Worm (Caenorhabditis elegans) whole organism, L1 larva: ENCODE measurements around the gene htz-1.

Source experiments
- C04F5.9 ChIP-seq: sonication (generic microtip); optimal IDR thresholded peaks from 2 replicates; lab custom pipeline; 2016; ENCODE audit warnings: missing genetic modification characterization, missing compliant biosample characterization
- C34B4.2 ChIP-seq: sonication (generic microtip); optimal IDR thresholded peaks from 2 replicates; lab custom pipeline; 2017; ENCODE audit warnings: mild to moderate bottlenecking, missing genetic modification characterization, missing compliant biosample characterization
- F16B12.6 ChIP-seq: fragments of 150-350 bp; optimal IDR thresholded peaks from 2 replicates; lab custom pipeline; 2014; ENCODE audit warnings: missing biosample characterization, missing genetic modification characterization
- ama-1 ChIP-seq: fragments of 150-350 bp; optimal IDR thresholded peaks from 2 replicates; lab custom pipeline; 2014
- ceh-88 ChIP-seq: fragments of 200-800 bp; sonication (Bioruptor generic); IDR thresholded peaks from 2 replicates; pipeline ENCODE4 v1.3.6; 2022; ENCODE audit warnings: missing genetic modification characterization, missing compliant biosample characterization
- dpl-1 ChIP-seq, 3 experiments: fragments of 150-350 bp in 2 of 3; sonication (generic microtip) in 1 of 3; optimal IDR thresholded peaks; 2 replicates each; lab custom pipeline; 2014 to 2017; ENCODE audit warnings: missing biosample characterization in 3 of 3, missing genetic modification characterization in 3 of 3, missing genetic modification reagents in 3 of 3
- efl-1 ChIP-seq, 4 experiments: fragments of 150-350 bp; optimal IDR thresholded peaks in 3 of 4; peaks in 1 of 4; 1 replicate in 1 of 4; 2 replicates in 3 of 4; lab custom pipeline; 2014; ENCODE audit warnings: missing biosample characterization in 2 of 4, missing genetic modification characterization in 2 of 4, missing genetic modification reagents in 2 of 4
- egl-13 ChIP-seq: sonication (generic microtip); optimal IDR thresholded peaks from 2 replicates; lab custom pipeline; 2016; ENCODE audit warnings: missing genotype, missing genetic modification reagents, missing genetic modification characterization, missing compliant biosample characterization
- elt-2 ChIP-seq: sonication (generic microtip); optimal IDR thresholded peaks from 2 replicates; lab custom pipeline; 2016; ENCODE audit warnings: missing genetic modification characterization, mild to moderate bottlenecking, inconsistent platforms, missing compliant biosample characterization, missing genetic modification reagents
- elt-3 ChIP-seq, 6 experiments: fragments of 150-350 bp in 1 of 6; sonication (generic microtip); optimal IDR thresholded peaks; 2 replicates each; lab custom pipeline; 2017 to 2018; ENCODE audit warnings: missing biosample characterization in 6 of 6, missing genetic modification characterization in 6 of 6, inconsistent platforms in 1 of 6
- fkh-4 ChIP-seq: sonication (generic microtip); optimal IDR thresholded peaks from 2 replicates; lab custom pipeline; 2016; ENCODE audit warnings: missing compliant biosample characterization, missing genetic modification characterization, borderline replicate concordance
- fkh-8 ChIP-seq: sonication (generic microtip); optimal IDR thresholded peaks from 2 replicates; lab custom pipeline; 2016; ENCODE audit warnings: mild to moderate bottlenecking, missing genetic modification characterization, missing compliant biosample characterization
- grh-1 ChIP-seq: fragments of 200-800 bp; sonication (Bioruptor generic); IDR thresholded peaks from 2 replicates; pipeline ENCODE4 v1.3.6; 2022; ENCODE audit warnings: missing genetic modification reagents, missing genetic modification characterization, missing compliant biosample characterization
- isw-1 ChIP-seq: fragments of 200-800 bp; sonication (Bioruptor generic); IDR thresholded peaks from 2 replicates; pipeline ENCODE4 v1.3.6; 2022; ENCODE audit warnings: missing genetic modification characterization, missing compliant biosample characterization
- jun-1 ChIP-seq: fragments of 150-350 bp; optimal IDR thresholded peaks from 2 replicates; lab custom pipeline; 2014; ENCODE audit warnings: missing biosample characterization, missing genetic modification reagents, missing genetic modification characterization
- lin-15B ChIP-seq: fragments of 150-350 bp; sonication (generic microtip); optimal IDR thresholded peaks from 3 replicates; lab custom pipeline; 2014; ENCODE audit warnings: missing biosample characterization, missing genetic modification characterization
- lsy-2 ChIP-seq, 2 experiments: fragments of 150-350 bp; optimal IDR thresholded peaks; 2 replicates each; lab custom pipeline; 2014; ENCODE audit warnings: missing biosample characterization in 2 of 2, missing genetic modification characterization in 2 of 2
- mab-9 ChIP-seq: fragments of 200-800 bp; sonication (Bioruptor generic); IDR thresholded peaks from 2 replicates; pipeline ENCODE4 v1.3.6; 2022; ENCODE audit warnings: missing genetic modification reagents, missing genetic modification characterization, missing compliant biosample characterization
- nhr-11 ChIP-seq: fragments of 150-350 bp; optimal IDR thresholded peaks from 2 replicates; lab custom pipeline; 2014; ENCODE audit warnings: missing biosample characterization, missing genetic modification characterization
- nhr-20 ChIP-seq: sonication (generic microtip); optimal IDR thresholded peaks from 2 replicates; lab custom pipeline; 2016; ENCODE audit warnings: mild to moderate bottlenecking, missing genetic modification characterization, missing compliant biosample characterization
- nhr-28 ChIP-seq: fragments of 150-350 bp; optimal IDR thresholded peaks from 2 replicates; lab custom pipeline; 2014; ENCODE audit warnings: missing biosample characterization, missing genetic modification characterization
- nhr-47 ChIP-seq: sonication (generic microtip); optimal IDR thresholded peaks from 2 replicates; lab custom pipeline; 2016; ENCODE audit warnings: mild to moderate bottlenecking, missing genetic modification characterization, moderate library complexity, missing compliant biosample characterization
- nhr-76 ChIP-seq: sonication (generic microtip); optimal IDR thresholded peaks from 2 replicates; lab custom pipeline; 2017; ENCODE audit warnings: missing biosample characterization, missing genetic modification characterization
- nhr-77 ChIP-seq: fragments of 150-350 bp; optimal IDR thresholded peaks from 2 replicates; lab custom pipeline; 2014; ENCODE audit warnings: missing biosample characterization, missing genetic modification characterization
- nhr-85 ChIP-seq: sonication (generic microtip); peaks from one replicate; lab custom pipeline; 2016; ENCODE audit warnings: missing genetic modification characterization, inconsistent platforms, missing compliant biosample characterization
- pqm-1 ChIP-seq: sonication (generic microtip); optimal IDR thresholded peaks from 3 replicates; lab custom pipeline; 2017; ENCODE audit warnings: missing biosample characterization, missing genetic modification characterization
- rnt-1 ChIP-seq: sonication (generic microtip); optimal IDR thresholded peaks from 2 replicates; lab custom pipeline; 2016; ENCODE audit warnings: mild to moderate bottlenecking, missing genetic modification characterization, moderate library complexity, missing compliant biosample characterization
- skn-1 ChIP-seq: fragments of 150-350 bp; optimal IDR thresholded peaks from 2 replicates; lab custom pipeline; 2014; ENCODE audit warnings: missing biosample characterization, missing genetic modification characterization
- snpc-4 ChIP-seq: fragments of 150-350 bp; optimal IDR thresholded peaks from 2 replicates; lab custom pipeline; 2014; ENCODE audit warnings: missing biosample characterization, missing genetic modification characterization
- snu-23 ChIP-seq: sonication (generic microtip); optimal IDR thresholded peaks from 2 replicates; lab custom pipeline; 2016; ENCODE audit warnings: missing genetic modification characterization, missing compliant biosample characterization
- sptf-1 ChIP-seq: fragments of 150-350 bp; optimal IDR thresholded peaks from 2 replicates; lab custom pipeline; 2014; ENCODE audit warnings: missing biosample characterization, missing genetic modification characterization
- tbx-2 ChIP-seq: sonication (generic microtip); optimal IDR thresholded peaks from 2 replicates; lab custom pipeline; 2016; ENCODE audit warnings: missing genetic modification characterization, missing compliant biosample characterization
- tlp-1 ChIP-seq: fragments of 150-350 bp; optimal IDR thresholded peaks from 2 replicates; lab custom pipeline; 2014; ENCODE audit warnings: missing biosample characterization, missing genetic modification characterization
- unc-130 ChIP-seq: fragments of 150-350 bp; optimal IDR thresholded peaks from 2 replicates; lab custom pipeline; 2017; ENCODE audit warnings: missing biosample characterization, missing genetic modification characterization, inconsistent platforms
- unc-62 ChIP-seq: fragments of 150-350 bp; optimal IDR thresholded peaks from 2 replicates; lab custom pipeline; 2014; ENCODE audit warnings: missing biosample characterization, missing genetic modification reagents, missing genetic modification characterization
- unc-86 ChIP-seq: sonication (generic microtip); optimal IDR thresholded peaks from 2 replicates; lab custom pipeline; 2016; ENCODE audit warnings: missing genetic modification characterization, missing compliant biosample characterization
- xbp-1 ChIP-seq: sonication (generic microtip); optimal IDR thresholded peaks from 2 replicates; lab custom pipeline; 2016; ENCODE audit warnings: missing genetic modification characterization, missing compliant biosample characterization
- zip-4 ChIP-seq: fragments of 200-800 bp; sonication (Bioruptor generic); optimal IDR thresholded peaks from 2 replicates; lab custom pipeline; 2018; ENCODE audit warnings: mild to moderate bottlenecking, missing genetic modification characterization, moderate library complexity, missing compliant biosample characterization
- ztf-11 ChIP-seq, 2 experiments: sonication (generic microtip); optimal IDR thresholded peaks; 2 replicates each; lab custom pipeline; 2016 to 2017; ENCODE audit warnings: missing genetic modification characterization in 2 of 2, missing biosample characterization in 1 of 2, missing compliant biosample characterization in 1 of 2
- ztf-4 ChIP-seq: fragments of 150-350 bp; optimal IDR thresholded peaks from 2 replicates; lab custom pipeline; 2014; ENCODE audit warnings: missing biosample characterization, missing genetic modification characterization

htz-1 gene

ce11 chrIV:4454330-4455173 lies 8.5 kb downstream of the htz-1 start, which contains the start of gene R08C7.11 (continued):
- TF ChIP-seq mab-9 (no peak), tbx-2 (tag; lab: Kevin White, UChicago) (no peak), F16B12.6 (no peak)

- TF ChIP-seq zip-4 (no peak), fkh-8 (tag; lab: Kevin White, UChicago) (no peak), lin-15B (tag; lab: Kevin White, UChicago) (no peak), snu-23 (GFP tag; lab: Kevin White, UChicago) (no peak), jun-1 (tag; lab: Kevin White, UChicago) (no peak), rnt-1 (no peak), xbp-1 (tag; lab: Kevin White, UChicago) (no peak)
- TF ChIP-seq, all 84 proteins: peak for 0
These were observed 10.6 kb downstream of the htz-1 start for ce11 chrIV:4456658-4457057.

ce11 chrIV:4459342-4459741 lies 13.3 kb downstream of the htz-1 start:
- TF ChIP-seq nhr-11 (tag; lab: Kevin White, UChicago) (no peak), efl-1 (optimal IDR thresholded peaks at IDR 0.05; lab: Kevin White, UChicago) (no peak), efl-1 (GFP tag; optimal IDR thresholded peaks at IDR 0.05 in 1 of 2; lab: Kevin White, UChicago) (peak in 1 of 2 experiments; percentile 87), nhr-85 (peak; percentile 27)
- TF ChIP-seq, all 84 proteins: peak for 2

- TF ChIP-seq egl-13 (tag; lab: Kevin White, UChicago) (no peak), nhr-28 (tag; lab: Kevin White, UChicago) (no peak), unc-130 (no peak), elt-3 (tag; optimal IDR thresholded peaks at IDR 0.05; lab: Kevin White, UChicago) (no peak), tbx-2 (tag; lab: Kevin White, UChicago) (no peak), lsy-2 (tag; optimal IDR thresholded peaks at IDR 0.05; lab: Kevin White, UChicago) (no peak), unc-86 (no peak), jun-1 (tag; lab: Kevin White, UChicago) (no peak), snpc-4 (tag; lab: Kevin White, UChicago) (no peak), C04F5.9 (tag; lab: Kevin White, UChicago) (no peak), fkh-4 (tag; lab: Kevin White, UChicago) (no peak), nhr-47 (tag; lab: Kevin White, UChicago) (no peak)
These were observed 17.1 kb downstream of the htz-1 start, which contains the start of gene M01H9.2 for ce11 chrIV:4463132-4463531. TSS of gene M01H9.2 (minus strand) at chrIV:4463232.

- TF ChIP-seq elt-3 (tag; optimal IDR thresholded peaks at IDR 0.05; lab: Kevin White, UChicago) = no peak
- TF ChIP-seq fkh-4 (tag; lab: Kevin White, UChicago) = no peak
- no peak for TF ChIP-seq nhr-76 (tag; lab: Kevin White, UChicago)
- TF ChIP-seq nhr-28 (tag; lab: Kevin White, UChicago) = no peak
- TF ChIP-seq isw-1 (GFP tag; lab: Robert Waterston, UW) = no peak
- TF ChIP-seq F16B12.6 = no peak
- TF ChIP-seq dpl-1 (GFP tag; optimal IDR thresholded peaks at IDR 0.05; lab: Kevin White, UChicago) = no peak
- no peak for TF ChIP-seq nhr-77 (tag; lab: Kevin White, UChicago)
These were observed 19.2 kb downstream of the htz-1 start, which contains the start of gene M01H9.5 for ce11 chrIV:4465184-4465583. TSS of gene M01H9.5 (plus strand) at chrIV:4465484.

- TF ChIP-seq unc-62 (GFP tag; lab: Kevin White, UChicago) = no peak
- no peak for TF ChIP-seq pqm-1 (tag; lab: Kevin White, UChicago)
- no peak for TF ChIP-seq C34B4.2
- TF ChIP-seq ama-1 (lab: Kevin White, UChicago) = peak; percentile 95
- TF ChIP-seq snu-23 (GFP tag; lab: Kevin White, UChicago) = peak; percentile 46
- peak in 1 of 2 experiments; percentile 11 for TF ChIP-seq ztf-11 (tag; optimal IDR thresholded peaks at IDR 0.05; lab: Kevin White, UChicago)
- TF ChIP-seq ztf-4 (tag; lab: Kevin White, UChicago) = peak; percentile 39
- TF ChIP-seq ceh-88 (GFP tag; lab: Robert Waterston, UW) = 0 out of 2 replicates have a peak, but pooled peaks have one; percentile 51
- TF ChIP-seq tbx-2 (tag; lab: Kevin White, UChicago) = peak; percentile 17
- no peak for TF ChIP-seq sptf-1 (tag; lab: Kevin White, UChicago)
- TF ChIP-seq skn-1 (tag; lab: Kevin White, UChicago) = no peak
- peak in 1 of 2 experiments; percentile 17 for TF ChIP-seq efl-1 (optimal IDR thresholded peaks at IDR 0.05; lab: Kevin White, UChicago)
- peak in 1 of 2 experiments; percentile 91 for TF ChIP-seq efl-1 (GFP tag; optimal IDR thresholded peaks at IDR 0.05 in 1 of 2; lab: Kevin White, UChicago)
- peak; percentile 30 for TF ChIP-seq elt-2 (tag; lab: Kevin White, UChicago)
- no peak for TF ChIP-seq grh-1
- no peak for TF ChIP-seq tlp-1 (tag; lab: Kevin White, UChicago)
- peak; percentile 20 for TF ChIP-seq nhr-20
These were observed 22.2 kb downstream of the htz-1 start for ce11 chrIV:4468046-4468727.
